Fruit fly (Drosophila melanogaster): ENCODE data around the gene Peritrophin-15b.

DNA sequence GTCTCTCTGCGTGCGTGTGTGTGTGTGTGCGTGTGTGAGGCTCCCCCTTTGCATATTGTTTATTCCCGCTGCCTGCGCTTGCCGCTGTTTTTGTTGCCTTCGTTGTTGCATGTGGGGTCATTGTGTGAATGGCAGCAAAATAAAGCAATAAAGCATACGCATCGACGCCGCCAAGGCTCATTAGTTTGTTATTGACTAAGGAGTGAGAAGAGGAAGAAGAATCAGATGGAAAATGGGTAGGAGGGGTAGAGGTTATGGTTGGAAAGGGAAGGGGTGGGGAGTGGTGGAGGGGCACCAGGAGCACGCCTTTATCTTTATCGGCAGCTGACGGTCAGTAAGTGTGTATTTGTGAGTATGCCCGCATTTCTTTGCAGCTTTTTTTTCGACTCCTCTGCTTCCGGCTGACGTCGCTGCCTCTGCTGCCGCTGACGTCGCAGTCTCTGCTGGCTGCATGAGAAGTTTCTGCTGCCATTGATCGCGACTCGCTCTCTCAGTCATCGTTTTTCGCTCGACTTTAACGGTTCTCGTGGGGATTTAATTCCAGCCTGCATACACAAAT, 24.7 kb upstream of the Peritrophin-15b start:
- TF ChIP-seq Myc (optimal IDR thresholded peaks at IDR 0.05) = no peak
- TF ChIP-seq psq (optimal IDR thresholded peaks at IDR 0.05) = no peak
- TF ChIP-seq Sin3A (optimal IDR thresholded peaks at IDR 0.05) = no peak
- TF ChIP-seq ttk (optimal IDR thresholded peaks at IDR 0.05) = no peak
- no peak for TF ChIP-seq h (optimal IDR thresholded peaks at IDR 0.05)

Data from Kc167 (cell line).